Worm (Caenorhabditis elegans) whole organism, L4/young adult: ENCODE data around the gene F36H9.4.

ENCODE experiments used
- W03F9.2 ChIP-seq: fragments of 150-350 bp; optimal IDR thresholded peaks from 2 replicates; lab custom pipeline; 2014; ENCODE audit warnings: missing biosample characterization, missing genetic modification characterization
- dao-5 ChIP-seq: sonication (generic microtip); optimal IDR thresholded peaks from 2 replicates; lab custom pipeline; 2016; ENCODE audit warnings: missing genotype, missing genetic modification characterization, moderate library complexity, missing compliant biosample characterization
- him-1 ChIP-seq: sonication (generic microtip); optimal IDR thresholded peaks from 2 replicates; lab custom pipeline; 2016; ENCODE audit warnings: missing genotype, missing genetic modification reagents, missing genetic modification characterization, missing compliant biosample characterization

The F36H9.4 gene

ce11 chrV:1789495-1789894 is 10.5 kb upstream of the F36H9.4 start:
- no peak for TF ChIP-seq dao-5 (tag; lab: Kevin White, UChicago)
- TF ChIP-seq him-1 (tag; lab: Kevin White, UChicago), result no peak
- TF ChIP-seq W03F9.2 (tag; lab: Kevin White, UChicago), result no peak

ce11 chrV:1788157-1788556 is 9.1 kb upstream of the F36H9.4 start, which contains the start of gene F36H9.2:
TSS of gene F36H9.2 (plus strand) at chrV:1788457.
- TF ChIP-seq him-1 (tag; lab: Kevin White, UChicago), result no peak
- no peak for TF ChIP-seq dao-5 (tag; lab: Kevin White, UChicago)
- TF ChIP-seq W03F9.2 (tag; lab: Kevin White, UChicago), result no peak

DNA sequence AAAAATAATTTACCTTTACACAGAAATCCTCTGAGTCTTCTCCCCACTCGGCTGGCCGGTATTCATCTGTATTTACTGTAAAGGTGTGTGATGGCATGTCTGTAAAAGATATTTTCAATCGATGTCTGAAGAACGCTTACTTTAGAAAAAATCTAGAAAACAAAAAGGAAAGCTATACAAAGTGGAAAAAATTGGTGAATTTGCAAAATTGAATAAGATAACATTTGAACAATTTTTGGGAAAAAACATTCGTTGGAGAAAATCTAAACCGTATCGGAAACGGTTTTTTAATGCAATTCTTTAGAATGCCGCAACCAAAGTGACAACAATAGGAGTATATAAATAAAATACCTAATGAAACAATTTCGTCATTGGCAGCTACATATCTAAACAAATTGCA is 2.9 kb upstream of the F36H9.4 start, which contains the start of gene F36H9.5:
Gene F36H9.5, minus strand, starts transcription at position 101 of the 400 bp plus-strand sequence.
- TF ChIP-seq dao-5 (tag; lab: Kevin White, UChicago) (no peak), W03F9.2 (tag; lab: Kevin White, UChicago) (no peak), him-1 (tag; lab: Kevin White, UChicago) (no peak)

ce11 chrV:1779994-1780393 is 958 bp upstream of the F36H9.4 start:
- no peak for TF ChIP-seq him-1 (tag; lab: Kevin White, UChicago)
- TF ChIP-seq W03F9.2 (tag; lab: Kevin White, UChicago), result no peak
- TF ChIP-seq dao-5 (tag; lab: Kevin White, UChicago), result no peak

ce11 chrV:1774874-1775589 is 4.0 kb downstream of the F36H9.4 start, which contains the start of gene F36H9.7:
TSS of gene F36H9.7 (minus strand) at chrV:1774924.
- TF ChIP-seq dao-5 (tag; lab: Kevin White, UChicago) (no peak), him-1 (tag; lab: Kevin White, UChicago) (no peak), W03F9.2 (tag; lab: Kevin White, UChicago) (no peak)

- TF ChIP-seq dao-5 (tag; lab: Kevin White, UChicago), result no peak
- no peak for TF ChIP-seq W03F9.2 (tag; lab: Kevin White, UChicago)
- TF ChIP-seq him-1 (tag; lab: Kevin White, UChicago), result no peak
These were observed 5.9 kb downstream of the F36H9.4 start for ce11 chrV:1773120-1773519.

- TF ChIP-seq him-1 (tag; lab: Kevin White, UChicago) (no peak), W03F9.2 (tag; lab: Kevin White, UChicago) (no peak), dao-5 (tag; lab: Kevin White, UChicago) (no peak)
These were observed 7.3 kb downstream of the F36H9.4 start, which contains the start of gene dhs-13 for ce11 chrV:1771727-1772126. TSS of gene dhs-13 (minus strand) at chrV:1771734.

- TF ChIP-seq him-1 (tag; lab: Kevin White, UChicago) (no peak), dao-5 (tag; lab: Kevin White, UChicago) (no peak), W03F9.2 (tag; lab: Kevin White, UChicago) (no peak)
These were observed 11.6 kb downstream of the F36H9.4 start for ce11 chrV:1767427-1767826.

- TF ChIP-seq him-1 (tag; lab: Kevin White, UChicago) (no peak), dao-5 (tag; lab: Kevin White, UChicago) (no peak), W03F9.2 (tag; lab: Kevin White, UChicago) (no peak)
These were observed 18.4 kb downstream of the F36H9.4 start, which contains the start of gene clec-205 for ce11 chrV:1760682-1761081. TSS of gene clec-205 (plus strand) at chrV:1760893.

DNA sequence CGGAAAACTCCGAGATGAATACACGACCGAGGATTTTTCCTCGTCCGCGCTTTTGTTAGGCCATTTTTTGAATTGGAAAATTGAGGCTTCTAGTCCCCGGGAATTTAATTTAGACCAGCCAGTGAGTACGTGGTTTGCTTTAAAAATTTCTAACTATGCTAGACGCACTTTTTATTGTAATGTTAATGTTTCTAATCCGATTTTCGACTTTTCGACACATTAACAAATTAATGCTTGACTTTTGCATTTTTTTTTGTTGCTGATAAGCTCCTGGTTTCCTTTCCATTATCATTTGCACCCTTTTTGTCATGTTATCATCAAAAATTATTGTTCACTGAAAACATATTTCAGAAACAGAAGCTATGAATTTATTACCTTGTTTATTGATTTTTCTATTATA is 22.2 kb downstream of the F36H9.4 start, which contains the start of gene clec-204:
Gene clec-204, plus strand, starts transcription at position 301 of the 400 bp plus-strand sequence.
- no peak for TF ChIP-seq dao-5 (tag; lab: Kevin White, UChicago)
- TF ChIP-seq him-1 (tag; lab: Kevin White, UChicago), result no peak
- TF ChIP-seq W03F9.2 (tag; lab: Kevin White, UChicago), result no peak

DNA sequence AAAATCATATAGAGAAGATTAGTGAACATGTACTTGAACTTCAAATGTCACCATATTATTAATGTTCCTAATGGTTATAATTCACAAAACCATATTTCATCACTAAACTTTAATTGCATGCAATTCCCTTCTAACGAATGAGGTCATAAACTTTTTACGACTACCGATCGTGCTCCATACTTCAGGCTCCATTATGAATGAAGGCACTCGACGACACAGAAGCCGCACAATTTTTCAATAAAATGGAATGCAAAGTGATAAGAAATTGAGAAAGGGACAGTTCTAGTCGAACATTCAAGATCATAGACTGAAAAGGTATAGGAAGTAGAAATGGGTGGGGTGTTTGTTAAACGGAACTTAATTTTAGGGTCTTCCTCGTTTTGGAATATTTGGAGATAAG is 22.9 kb downstream of the F36H9.4 start:
- TF ChIP-seq W03F9.2 (tag; lab: Kevin White, UChicago) (no peak), dao-5 (tag; lab: Kevin White, UChicago) (no peak)

DNA sequence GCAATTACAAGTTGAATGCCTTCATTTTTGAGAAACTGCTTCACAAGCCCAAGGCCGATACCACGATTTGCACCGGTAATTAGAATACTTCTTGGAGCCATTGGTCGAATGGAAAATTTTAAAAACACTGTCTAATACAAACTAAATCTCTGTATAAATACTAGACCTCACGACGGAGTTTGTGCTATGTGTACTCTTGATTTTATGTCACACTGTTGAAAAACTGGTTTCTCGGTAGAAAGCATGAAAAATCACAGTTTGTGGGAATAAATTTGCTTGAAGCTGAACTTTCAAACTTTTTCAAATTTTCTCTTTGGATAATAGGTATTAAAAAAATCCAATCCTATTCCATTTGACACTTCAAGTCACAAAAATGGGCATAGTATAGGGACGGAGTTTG is 23.4 kb downstream of the F36H9.4 start, which contains the start of gene ZK697.14:
Gene ZK697.14, minus strand, starts transcription at position 101 of the 400 bp plus-strand sequence.
- no peak for TF ChIP-seq him-1 (tag; lab: Kevin White, UChicago)
- TF ChIP-seq W03F9.2 (tag; lab: Kevin White, UChicago), result no peak
- no peak for TF ChIP-seq dao-5 (tag; lab: Kevin White, UChicago)

ce11 chrV:1752496-1752895 is 26.5 kb downstream of the F36H9.4 start, which contains the start of gene ZK697.1:
TSS of gene ZK697.1 (plus strand) at chrV:1752796.
- no peak for TF ChIP-seq dao-5 (tag; lab: Kevin White, UChicago)
- TF ChIP-seq W03F9.2 (tag; lab: Kevin White, UChicago), result no peak
- no peak for TF ChIP-seq him-1 (tag; lab: Kevin White, UChicago)
